Worm (Caenorhabditis elegans) whole organism, L4/young adult: ENCODE measurements around the gene col-87.

Experiments used
- W03F9.2 ChIP-seq: fragments of 150-350 bp; optimal IDR thresholded peaks from 2 replicates; lab custom pipeline; 2014; ENCODE audit warnings: missing biosample characterization, missing genetic modification characterization
- dao-5 ChIP-seq: sonication (generic microtip); optimal IDR thresholded peaks from 2 replicates; lab custom pipeline; 2016; ENCODE audit warnings: missing genotype, missing genetic modification characterization, moderate library complexity, missing compliant biosample characterization
- him-1 ChIP-seq: sonication (generic microtip); optimal IDR thresholded peaks from 2 replicates; lab custom pipeline; 2016; ENCODE audit warnings: missing genotype, missing genetic modification reagents, missing genetic modification characterization, missing compliant biosample characterization

DNA sequence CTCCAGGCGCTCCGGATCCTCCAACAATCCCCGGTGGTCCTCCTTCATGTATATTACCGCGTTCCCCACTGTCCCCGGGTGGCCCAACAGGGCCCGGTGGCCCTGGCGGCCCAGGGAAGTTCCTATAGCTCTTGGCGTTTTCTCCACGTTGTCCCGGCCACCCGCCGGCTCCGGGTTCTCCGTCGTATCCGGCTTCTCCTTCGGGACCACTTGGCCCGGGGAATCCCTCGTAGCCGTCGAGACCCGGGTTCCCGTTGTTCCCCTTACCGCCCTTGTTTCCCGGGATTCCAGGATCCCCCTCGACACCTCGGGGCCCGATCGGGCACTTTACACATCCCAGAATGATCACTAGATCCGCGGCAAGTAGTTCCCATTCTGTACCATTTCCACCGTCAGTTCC, 3.3 kb downstream of the col-87 start:
- TF ChIP-seq him-1 (tag; lab: Kevin White, UChicago) (no peak), W03F9.2 (tag; lab: Kevin White, UChicago) (no peak), dao-5 (tag; lab: Kevin White, UChicago) (no peak)
